Worm (Caenorhabditis elegans) whole organism, L4/young adult: ENCODE measurements around the gene C06E7.4.

ENCODE experiments used
- W03F9.2 ChIP-seq: fragments of 150-350 bp; optimal IDR thresholded peaks from 2 replicates; lab custom pipeline; 2014; ENCODE audit warnings: missing biosample characterization, missing genetic modification characterization
- dao-5 ChIP-seq: sonication (generic microtip); optimal IDR thresholded peaks from 2 replicates; lab custom pipeline; 2016; ENCODE audit warnings: missing genotype, missing genetic modification characterization, moderate library complexity, missing compliant biosample characterization
- him-1 ChIP-seq: sonication (generic microtip); optimal IDR thresholded peaks from 2 replicates; lab custom pipeline; 2016; ENCODE audit warnings: missing genotype, missing genetic modification reagents, missing genetic modification characterization, missing compliant biosample characterization

C06E7.4 gene

ce11 chrIV:5869354-5869753, 9.6 kb upstream of the C06E7.4 start:
- TF ChIP-seq him-1 (tag; lab: Kevin White, UChicago) (no peak), dao-5 (tag; lab: Kevin White, UChicago) (no peak), W03F9.2 (tag; lab: Kevin White, UChicago) (no peak)

DNA sequence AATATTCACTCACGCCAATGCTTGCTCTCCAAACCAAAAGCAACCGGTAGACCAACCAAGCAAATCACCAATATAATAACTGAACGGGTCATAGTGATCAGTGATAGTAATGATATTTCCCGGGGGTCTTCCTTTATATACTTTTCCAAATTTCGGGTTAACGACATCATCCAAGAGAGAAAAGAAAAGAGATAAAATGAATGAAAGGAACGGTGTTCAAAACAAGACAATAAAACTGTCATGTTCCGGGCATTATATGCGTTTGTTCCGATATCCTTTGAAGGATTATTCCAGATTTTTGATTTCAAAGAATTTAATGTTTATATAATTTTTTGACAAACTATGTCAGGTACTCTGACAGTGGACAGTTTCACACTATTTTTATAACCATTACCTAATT, 7.4 kb upstream of the C06E7.4 start, which contains the start of gene C06E7.88:
Gene C06E7.88 (minus strand): TSS at position 101 of the 400 bp plus-strand sequence.
- TF ChIP-seq W03F9.2 (tag; lab: Kevin White, UChicago), result no peak
- TF ChIP-seq him-1 (tag; lab: Kevin White, UChicago), result no peak
- TF ChIP-seq dao-5 (tag; lab: Kevin White, UChicago), result no peak

DNA sequence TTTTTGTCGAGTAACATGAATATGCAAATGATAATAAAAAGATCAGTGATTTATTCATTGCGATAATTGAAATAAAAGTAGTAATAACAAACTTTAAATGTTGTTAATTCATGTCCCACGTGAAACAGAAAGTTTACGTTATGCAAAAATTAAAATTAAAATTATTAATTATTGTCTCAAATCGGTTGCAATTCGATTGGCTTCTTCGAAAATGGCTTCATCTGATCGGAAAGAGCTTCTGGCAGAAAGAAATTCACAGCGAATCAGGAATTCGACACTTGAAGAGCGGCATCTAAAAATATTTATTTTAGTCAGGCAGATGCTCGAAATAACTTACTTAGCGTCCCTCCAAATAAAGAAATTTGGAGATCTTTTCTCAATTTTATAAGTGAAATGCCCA, 6.0 kb upstream of the C06E7.4 start, which contains the start of gene spe-27:
Gene spe-27 (minus strand): TSS at position 101 of the 400 bp plus-strand sequence.
- TF ChIP-seq W03F9.2 (tag; lab: Kevin White, UChicago) (no peak), him-1 (tag; lab: Kevin White, UChicago) (no peak), dao-5 (tag; lab: Kevin White, UChicago) (no peak)

DNA sequence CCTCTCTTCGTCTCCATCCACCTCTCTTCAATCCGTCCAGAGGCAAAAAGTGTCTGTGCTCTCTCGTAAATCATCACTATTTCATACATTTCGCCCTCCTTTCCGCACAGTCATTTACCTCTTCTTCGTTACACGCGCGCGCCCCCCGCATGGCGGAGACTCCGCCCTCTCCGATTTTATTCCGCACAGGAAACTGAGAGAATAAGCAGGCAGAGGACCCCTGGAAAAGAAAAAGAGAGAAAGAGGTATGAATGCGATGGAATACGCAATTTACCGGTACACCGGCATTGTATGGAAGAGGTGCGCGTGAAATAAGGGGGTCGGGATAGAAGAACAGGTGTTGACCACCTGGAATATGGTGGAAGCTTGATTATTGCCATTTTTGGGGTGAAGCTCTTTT, 986 bp upstream of the C06E7.4 start:
- no peak for TF ChIP-seq him-1 (tag; lab: Kevin White, UChicago)
- TF ChIP-seq W03F9.2 (tag; lab: Kevin White, UChicago), result no peak
- TF ChIP-seq dao-5 (tag; lab: Kevin White, UChicago), result no peak

ce11 chrIV:5858212-5858611, 1.6 kb downstream of the C06E7.4 start:
- TF ChIP-seq dao-5 (tag; lab: Kevin White, UChicago) (no peak), W03F9.2 (tag; lab: Kevin White, UChicago) (no peak), him-1 (tag; lab: Kevin White, UChicago) (no peak)

- no peak for TF ChIP-seq dao-5 (tag; lab: Kevin White, UChicago)
- TF ChIP-seq W03F9.2 (tag; lab: Kevin White, UChicago), result no peak
Observed at ce11 chrIV:5856975-5857374, 2.8 kb downstream of the C06E7.4 start.

ce11 chrIV:5855608-5856007, 4.2 kb downstream of the C06E7.4 start:
- TF ChIP-seq dao-5 (tag; lab: Kevin White, UChicago) (no peak), W03F9.2 (tag; lab: Kevin White, UChicago) (no peak), him-1 (tag; lab: Kevin White, UChicago) (no peak)

- no peak for TF ChIP-seq W03F9.2 (tag; lab: Kevin White, UChicago)
Observed at ce11 chrIV:5850765-5851377, 8.9 kb downstream of the C06E7.4 start.

ce11 chrIV:5847986-5848707, 11.6 kb downstream of the C06E7.4 start, which contains the start of gene sams-3:
Gene sams-3 (plus strand): TSS chrIV:5848657.
- TF ChIP-seq him-1 (tag; lab: Kevin White, UChicago) (no peak), W03F9.2 (tag; lab: Kevin White, UChicago) (peak; percentile 7)

DNA sequence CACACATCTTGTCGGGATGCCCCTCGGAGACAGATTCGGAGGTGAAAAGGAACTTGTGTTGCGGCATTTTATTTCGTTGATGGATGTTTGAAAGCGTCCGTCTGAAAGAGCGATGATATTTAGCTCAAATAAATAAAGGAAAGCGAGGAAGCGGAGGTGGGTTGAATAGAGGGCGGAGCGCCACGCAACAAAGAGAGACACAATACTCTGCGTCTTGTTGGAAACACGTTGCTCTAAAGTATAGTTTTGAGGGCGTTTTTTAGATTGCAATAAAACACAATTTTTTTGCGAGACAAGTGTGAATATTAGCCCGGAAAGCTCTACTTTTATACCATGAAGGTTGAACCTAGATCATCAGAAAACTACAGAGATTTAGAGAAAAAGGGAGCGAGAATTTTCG, 13.5 kb downstream of the C06E7.4 start, which contains the start of gene sams-4:
Gene sams-4 (minus strand): TSS at position 101 of the 400 bp plus-strand sequence.
- no peak for TF ChIP-seq him-1 (tag; lab: Kevin White, UChicago)
- TF ChIP-seq dao-5 (tag; lab: Kevin White, UChicago), result no peak
- no peak for TF ChIP-seq W03F9.2 (tag; lab: Kevin White, UChicago)

- TF ChIP-seq him-1 (tag; lab: Kevin White, UChicago), result no peak
- TF ChIP-seq W03F9.2 (tag; lab: Kevin White, UChicago), result no peak
- no peak for TF ChIP-seq dao-5 (tag; lab: Kevin White, UChicago)
Observed at ce11 chrIV:5842905-5843304, 16.9 kb downstream of the C06E7.4 start.

- no peak for TF ChIP-seq W03F9.2 (tag; lab: Kevin White, UChicago)
- TF ChIP-seq him-1 (tag; lab: Kevin White, UChicago), result no peak
Observed at ce11 chrIV:5839178-5839577, 20.6 kb downstream of the C06E7.4 start, which contains the start of gene C06E7.2. Gene C06E7.2 (plus strand): TSS chrIV:5839478.

DNA sequence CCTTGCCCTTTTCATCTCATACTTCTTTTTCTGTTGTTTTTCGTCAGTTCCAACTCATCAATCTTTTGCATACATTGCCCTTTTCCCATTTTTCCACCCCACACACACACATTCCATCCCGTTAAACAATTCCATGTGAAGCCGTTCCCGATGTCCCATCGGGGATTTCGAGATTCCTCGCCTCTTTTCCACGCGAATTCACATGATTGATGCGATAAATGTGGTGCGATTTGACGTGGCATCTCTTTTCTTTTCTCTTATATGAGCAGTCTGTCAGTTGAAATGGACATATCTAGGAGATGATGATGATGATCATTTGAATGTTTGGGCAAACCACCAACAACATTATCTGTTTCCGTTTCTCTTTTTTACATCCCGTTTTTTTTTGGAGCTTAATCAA, 25.6 kb downstream of the C06E7.4 start:
- no peak for TF ChIP-seq dao-5 (tag; lab: Kevin White, UChicago)
- TF ChIP-seq him-1 (tag; lab: Kevin White, UChicago), result no peak
- no peak for TF ChIP-seq W03F9.2 (tag; lab: Kevin White, UChicago)

DNA sequence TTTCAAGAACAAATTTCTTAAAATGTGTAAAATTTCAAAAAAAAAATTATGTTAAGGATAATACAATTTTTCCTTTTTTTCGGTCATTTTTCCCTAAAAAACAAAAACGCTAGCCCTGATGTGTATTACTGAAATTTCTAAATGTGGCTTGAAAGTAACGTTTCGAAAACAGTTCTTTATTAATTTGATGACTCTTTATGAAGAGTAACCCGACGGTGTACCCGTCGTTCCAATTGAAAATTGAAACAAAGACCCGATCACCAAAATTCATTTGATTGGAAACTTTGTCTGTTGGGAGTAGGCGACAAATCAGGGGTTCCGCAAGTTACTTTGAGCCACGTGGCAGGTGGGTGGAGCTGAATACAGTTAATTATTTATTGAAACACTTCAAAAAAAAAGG, 27.0 kb downstream of the C06E7.4 start:
- no peak for TF ChIP-seq dao-5 (tag; lab: Kevin White, UChicago)
- no peak for TF ChIP-seq W03F9.2 (tag; lab: Kevin White, UChicago)
- TF ChIP-seq him-1 (tag; lab: Kevin White, UChicago), result no peak
